Worm (Caenorhabditis elegans): Measurements from ENCODE around the gene top-3.

- TF ChIP-seq aly-2 (tag; optimal IDR thresholded peaks at IDR 0.05) (no peak), nhr-10 (tag; optimal IDR thresholded peaks at IDR 0.05) (no peak), snpc-4 (tag; optimal IDR thresholded peaks at IDR 0.05) (no peak), fos-1 (tag; optimal IDR thresholded peaks at IDR 0.05) (no peak), unc-55 (GFP tag; optimal IDR thresholded peaks at IDR 0.05) (no peak), egl-27 (tag; optimal IDR thresholded peaks at IDR 0.05) (no peak)
Observed at ce11 chrIII:11982474-11982873, 22.5 kb upstream of the top-3 start.

Measured in whole organism, L2 larva.